Worm (Caenorhabditis elegans): ENCODE data around the gene mrp-6.

mrp-6 gene

DNA sequence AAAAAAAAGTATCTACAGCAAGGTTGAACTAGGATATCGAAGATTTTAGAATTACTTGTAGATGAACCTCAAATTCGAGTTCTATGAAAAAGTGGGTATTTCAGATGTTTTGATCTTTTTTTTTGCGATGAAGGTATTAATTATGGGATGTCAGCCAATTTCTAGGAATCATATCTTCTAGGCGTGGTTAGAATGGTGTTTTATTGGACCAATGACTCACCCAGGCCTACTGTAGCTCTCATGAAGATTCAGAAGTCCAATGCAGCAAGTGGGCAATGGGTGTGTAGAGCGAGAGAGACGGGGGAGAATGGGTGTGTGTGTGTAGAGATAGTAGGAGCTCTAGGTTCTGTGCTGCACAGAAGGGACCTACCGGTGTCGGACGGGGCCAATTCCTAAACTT lies 35.6 kb upstream of the mrp-6 start:
- TF ChIP-seq M03D4.4 (tag; optimal IDR thresholded peaks at IDR 0.05) (no peak), unc-120 (tag; optimal IDR thresholded peaks at IDR 0.05; ENCODE audit: poor library complexity, severe bottlenecking) (peak; percentile 20), bed-3 (GFP tag; optimal IDR thresholded peaks at IDR 0.05) (no peak), pha-4 (tag; optimal IDR thresholded peaks at IDR 0.05) (no peak), lin-32 (GFP tag; optimal IDR thresholded peaks at IDR 0.05) (no peak), unc-39 (tag; optimal IDR thresholded peaks at IDR 0.05) (no peak), sem-2 (GFP tag; optimal IDR thresholded peaks at IDR 0.05) (no peak), lsy-2 (tag; optimal IDR thresholded peaks at IDR 0.05) (peak; percentile 72), snpc-4 (tag; optimal IDR thresholded peaks at IDR 0.05) (no peak), ham-2 (GFP tag; optimal IDR thresholded peaks at IDR 0.05) (no peak), nhr-237 (tag; optimal IDR thresholded peaks at IDR 0.05) (no peak)

DNA sequence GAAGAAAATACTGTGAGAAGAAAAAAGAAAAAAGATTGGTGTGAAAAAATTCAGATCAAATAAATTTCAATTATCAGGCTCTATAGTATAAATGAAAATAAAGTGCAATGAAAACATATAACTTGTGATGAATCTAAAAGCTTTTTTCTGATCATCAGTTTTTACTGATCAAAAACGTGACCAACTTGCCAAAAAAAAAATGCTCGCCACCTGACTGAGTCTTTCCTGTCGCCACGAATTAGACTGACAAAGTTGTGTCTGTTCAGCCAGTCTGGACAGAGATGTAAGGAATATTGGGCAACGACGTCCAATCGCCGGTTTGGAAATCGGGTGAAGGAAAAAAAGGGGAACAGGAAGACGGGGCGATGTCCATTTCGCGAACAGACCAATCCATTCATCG lies 32.9 kb upstream of the mrp-6 start:
- no peak for TF ChIP-seq lin-32 (GFP tag; optimal IDR thresholded peaks at IDR 0.05)

DNA sequence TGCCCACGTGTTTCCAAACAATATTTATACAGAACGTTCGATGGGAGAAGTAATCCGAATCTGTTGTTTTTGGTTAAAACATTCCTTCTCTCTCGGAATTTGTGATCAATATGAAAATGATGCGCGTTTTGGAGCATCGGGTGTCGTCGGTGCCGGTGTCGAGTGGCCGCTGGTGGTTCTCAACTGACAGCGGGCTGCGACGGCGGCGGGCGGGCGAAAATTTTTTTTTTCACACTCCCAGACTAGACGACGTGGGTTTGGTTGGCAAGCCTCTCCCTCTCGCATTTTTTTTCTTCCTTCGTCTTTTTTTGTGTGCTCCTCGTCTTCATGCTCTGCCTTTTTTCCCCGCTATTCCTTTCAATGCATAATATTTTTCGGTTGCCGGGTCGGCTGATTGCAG lies 31.6 kb upstream of the mrp-6 start, which contains the start of gene W01H2.2:
Gene W01H2.2 (minus strand): TSS at position 285 of the 400 bp plus-strand sequence.
- TF ChIP-seq pha-4 (tag; optimal IDR thresholded peaks at IDR 0.05) (no peak), zip-8 (tag; optimal IDR thresholded peaks at IDR 0.05) (no peak), elt-3 (tag; optimal IDR thresholded peaks at IDR 0.05) (no peak), sptf-1 (tag; optimal IDR thresholded peaks at IDR 0.05) (no peak), lin-32 (GFP tag; optimal IDR thresholded peaks at IDR 0.05) (no peak), lsy-2 (tag; optimal IDR thresholded peaks at IDR 0.05) (no peak), ceh-83 (GFP tag; optimal IDR thresholded peaks at IDR 0.05) (no peak), mab-5 (tag; optimal IDR thresholded peaks at IDR 0.05) (no peak), unc-39 (tag; optimal IDR thresholded peaks at IDR 0.05) (no peak), nhr-76 (tag; optimal IDR thresholded peaks at IDR 0.05) (no peak), elt-1 (tag; optimal IDR thresholded peaks at IDR 0.05; ENCODE audit: borderline replicate concordance, insufficient read depth) (no peak)

DNA sequence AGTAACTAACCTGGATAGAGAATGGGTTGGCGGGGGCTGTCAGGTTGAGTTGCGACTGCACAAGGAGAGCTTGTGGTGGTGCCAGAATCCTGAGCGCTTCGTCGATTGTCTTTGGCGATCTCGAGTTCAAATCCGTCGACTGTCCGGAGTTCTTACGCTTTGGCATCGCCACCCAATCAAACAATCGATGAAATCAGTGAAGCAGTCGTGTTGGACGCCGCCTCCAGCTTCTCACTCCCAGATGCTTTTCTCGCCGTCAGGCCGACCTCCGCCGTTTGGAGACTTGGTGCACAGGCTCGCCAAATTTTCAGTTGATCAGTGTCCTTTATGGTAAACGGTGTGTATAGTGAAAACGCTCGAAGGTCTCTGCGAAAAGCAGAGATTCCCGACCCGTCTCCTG lies 30.3 kb upstream of the mrp-6 start, which contains the start of the genes F20B6.10 and hpk-1:
Gene F20B6.10 (minus strand): TSS at position 303 of the 400 bp plus-strand sequence.
Gene hpk-1 (minus strand): TSS at position 397 of the 400 bp plus-strand sequence.
- TF ChIP-seq snpc-4 (tag; optimal IDR thresholded peaks at IDR 0.05) (no peak), ceh-39 (tag; optimal IDR thresholded peaks at IDR 0.05) (no peak), nhr-2 (tag; optimal IDR thresholded peaks at IDR 0.05) (no peak), mab-5 (tag; optimal IDR thresholded peaks at IDR 0.05) (no peak), blmp-1 (tag; optimal IDR thresholded peaks at IDR 0.05) (no peak), M03D4.4 (tag; optimal IDR thresholded peaks at IDR 0.05) (no peak), bed-3 (GFP tag; optimal IDR thresholded peaks at IDR 0.05) (no peak), zip-8 (tag; optimal IDR thresholded peaks at IDR 0.05) (no peak), ham-2 (GFP tag; optimal IDR thresholded peaks at IDR 0.05) (no peak), nhr-237 (tag; optimal IDR thresholded peaks at IDR 0.05) (no peak), sptf-1 (tag; optimal IDR thresholded peaks at IDR 0.05) (no peak), unc-120 (tag; optimal IDR thresholded peaks at IDR 0.05; ENCODE audit: poor library complexity, severe bottlenecking) (no peak), nhr-28 (tag; optimal IDR thresholded peaks at IDR 0.05) (no peak), lin-13 (tag; optimal IDR thresholded peaks at IDR 0.05) (no peak), unc-62 (GFP tag; optimal IDR thresholded peaks at IDR 0.05) (no peak), ces-1 (GFP tag; optimal IDR thresholded peaks at IDR 0.05) (no peak), ceh-43 (GFP tag; optimal IDR thresholded peaks at IDR 0.05) (no peak), elt-1 (tag; optimal IDR thresholded peaks at IDR 0.05; ENCODE audit: borderline replicate concordance, insufficient read depth) (no peak), drap-1 (GFP tag; optimal IDR thresholded peaks at IDR 0.05) (no peak), ztf-11 (tag; optimal IDR thresholded peaks at IDR 0.05) (no peak)

DNA sequence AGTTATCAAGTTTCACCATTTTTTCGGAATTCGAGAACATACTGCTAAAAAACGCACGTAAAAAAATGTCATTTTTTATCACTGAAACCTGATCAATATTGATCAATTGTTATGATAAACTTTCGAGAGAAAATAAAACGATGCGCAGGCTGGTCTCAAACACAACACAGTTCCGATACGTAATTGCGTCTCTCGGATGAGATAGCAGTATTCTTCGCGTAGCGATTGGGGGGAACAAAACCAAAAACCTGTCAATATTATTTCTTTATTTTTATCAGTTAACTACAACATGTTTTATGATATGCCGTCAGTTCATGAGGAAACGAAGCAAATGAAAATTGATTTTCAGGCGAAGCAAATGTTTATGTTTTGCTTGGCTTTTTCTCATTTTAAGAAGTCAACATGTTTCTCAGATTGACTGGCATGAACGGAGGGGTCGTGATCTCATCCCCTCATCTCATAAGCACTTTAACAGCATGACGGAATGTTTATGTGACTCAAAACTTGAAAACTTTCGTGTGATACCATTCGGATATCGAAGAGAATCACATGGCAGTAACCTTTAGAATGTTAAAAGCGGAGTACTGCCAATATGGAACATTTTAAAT lies 29.0 kb upstream of the mrp-6 start:
- TF ChIP-seq sptf-1 (tag; optimal IDR thresholded peaks at IDR 0.05) (no peak), unc-120 (tag; optimal IDR thresholded peaks at IDR 0.05; ENCODE audit: poor library complexity, severe bottlenecking) (no peak), mep-1 (tag; optimal IDR thresholded peaks at IDR 0.05) (no peak), tbx-8 (GFP tag; optimal IDR thresholded peaks at IDR 0.05) (no peak), M03D4.4 (tag; optimal IDR thresholded peaks at IDR 0.05) (no peak), lin-13 (tag; optimal IDR thresholded peaks at IDR 0.05) (no peak), ces-1 (GFP tag; optimal IDR thresholded peaks at IDR 0.05) (no peak), pha-4 (tag; optimal IDR thresholded peaks at IDR 0.05) (no peak), ztf-11 (tag; optimal IDR thresholded peaks at IDR 0.05) (no peak), drap-1 (GFP tag; optimal IDR thresholded peaks at IDR 0.05) (no peak), nhr-76 (tag; optimal IDR thresholded peaks at IDR 0.05) (no peak), ceh-83 (GFP tag; optimal IDR thresholded peaks at IDR 0.05) (no peak), cnd-1 (tag; optimal IDR thresholded peaks at IDR 0.05) (no peak), snpc-4 (tag; optimal IDR thresholded peaks at IDR 0.05) (no peak), ceh-43 (GFP tag; optimal IDR thresholded peaks at IDR 0.05) (no peak), flh-1 (GFP tag; optimal IDR thresholded peaks at IDR 0.05) (no peak)
